Worm (Caenorhabditis elegans) whole organism, midembryonic: ENCODE measurements around the gene C24D10.5.
A peak's percentile ranks its signal among the peaks of the same experiment; 100 is the strongest.

Experiments
- T22C8.4 ChIP-seq: fragments of 200-800 bp; sonication (Bioruptor generic); IDR thresholded peaks from 2 replicates; pipeline ENCODE4 v1.3.6; 2022; ENCODE audit warnings: missing genetic modification characterization, missing compliant biosample characterization
- cog-1 ChIP-seq: sonication (generic microtip); optimal IDR thresholded peaks from 2 replicates; lab custom pipeline; 2016; ENCODE audit warnings: missing genetic modification characterization, missing compliant biosample characterization
- flt-1 ChIP-seq: fragments of 200-800 bp; sonication (Bioruptor generic); IDR thresholded peaks from 2 replicates; pipeline ENCODE4 v1.3.6; 2022; ENCODE audit warnings: missing genetic modification characterization, missing compliant biosample characterization
- klf-2 ChIP-seq: fragments of 200-800 bp; sonication (Bioruptor generic); conservative IDR thresholded peaks from 2 replicates; pipeline ENCODE4 v1.3.6; 2022; ENCODE audit warnings: missing genetic modification reagents, missing genetic modification characterization, missing compliant biosample characterization
- med-1 ChIP-seq: sonication (generic microtip); optimal IDR thresholded peaks from 2 replicates; lab custom pipeline; 2017; ENCODE audit warnings: missing genetic modification characterization, mild to moderate bottlenecking, missing compliant biosample characterization, antibody characterized with exemption, missing genetic modification reagents; ENCODE audit not compliant: insufficient read depth
- ref-1 ChIP-seq: fragments of 200-800 bp; sonication (Bioruptor generic); conservative IDR thresholded peaks from 2 replicates; pipeline ENCODE4 v1.3.6; 2022; ENCODE audit warnings: missing genetic modification reagents, missing genetic modification characterization, missing compliant biosample characterization
- tab-1 ChIP-seq: fragments of 200-800 bp; sonication (Bioruptor generic); IDR thresholded peaks from 2 replicates; pipeline ENCODE4 v1.3.6; 2022; ENCODE audit warnings: missing genetic modification characterization, missing compliant biosample characterization
- ztf-23 ChIP-seq: fragments of 200-800 bp; sonication (Bioruptor generic); IDR thresholded peaks from 2 replicates; pipeline ENCODE4 v1.3.6; 2022; ENCODE audit warnings: missing genetic modification reagents, missing genetic modification characterization, missing compliant biosample characterization

DNA sequence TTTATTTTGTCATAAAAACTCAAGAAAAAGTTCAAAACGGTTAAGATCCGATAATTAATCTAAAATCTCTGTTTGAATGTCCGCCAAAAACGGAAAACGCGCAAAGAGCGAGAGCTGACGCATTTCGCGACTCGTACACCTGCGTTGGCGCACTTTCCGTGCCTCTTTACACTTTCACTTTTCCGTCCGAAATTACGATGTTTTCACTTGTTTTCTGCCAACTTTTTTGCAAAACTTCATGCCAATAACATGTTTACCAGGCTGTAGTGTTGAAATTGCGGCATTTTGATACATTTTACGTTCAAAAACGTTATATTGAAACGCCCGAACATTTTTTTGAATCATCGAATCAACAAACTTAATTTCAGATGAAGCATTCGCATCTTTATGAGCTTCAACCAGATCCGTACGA is 33.9 kb downstream of the C24D10.5 start, which contains the start of gene W03F8.4:
- peak; percentile 82; the same call in 1 of the 2 replicates for TF ChIP-seq ztf-23 (GFP tag; lab: Robert Waterston, UW)
- no peak for TF ChIP-seq T22C8.4
- TF ChIP-seq klf-2 (GFP tag; lab: Robert Waterston, UW), result no peak
- peak; percentile 87 for TF ChIP-seq cog-1 (tag; lab: Kevin White, UChicago)
- peak; percentile 16 for TF ChIP-seq med-1
- TF ChIP-seq tab-1 (GFP tag; lab: Robert Waterston, UW), result peak; percentile 70; the same call in 1 of the 2 replicates
- TF ChIP-seq ref-1 (GFP tag; lab: Robert Waterston, UW), result 0 out of 2 replicates have a peak, but pooled peaks have one; percentile 25
- peak; percentile 87 for TF ChIP-seq flt-1 (GFP tag; lab: Robert Waterston, UW)
